Fruit fly (Drosophila melanogaster): ENCODE measurements around the gene Esyt2.

DNA sequence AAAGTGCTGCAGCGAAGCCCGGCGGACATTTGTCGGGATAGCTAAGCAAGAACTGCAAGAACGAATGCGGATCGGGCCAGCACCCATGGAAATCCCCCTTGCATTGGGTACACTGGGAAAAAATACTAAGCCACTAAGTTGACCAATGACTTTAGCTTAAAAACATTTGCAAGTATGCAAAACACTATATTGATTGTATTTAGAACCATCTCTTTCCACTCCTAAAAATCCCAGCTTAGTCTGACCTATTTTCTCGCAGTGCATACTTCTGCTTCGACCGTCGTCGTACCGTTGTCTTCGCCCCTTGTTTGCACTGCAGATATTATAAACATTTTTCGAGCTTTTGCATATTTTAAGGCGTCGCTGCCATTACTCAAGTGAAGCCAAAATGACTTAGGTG lies 48.4 kb upstream of the Esyt2 start:
- TF ChIP-seq pad (GFP tag; optimal IDR thresholded peaks at IDR 0.05) = no peak
- no peak for TF ChIP-seq tj (GFP tag; optimal IDR thresholded peaks at IDR 0.05)
- no peak for TF ChIP-seq Mnt (GFP tag; optimal IDR thresholded peaks at IDR 0.05)
- TF ChIP-seq cic (GFP tag; optimal IDR thresholded peaks at IDR 0.05) = no peak
- TF ChIP-seq bab1 (GFP tag; optimal IDR thresholded peaks at IDR 0.05) = no peak
- TF ChIP-seq CG33017 (tag; optimal IDR thresholded peaks at IDR 0.05) = no peak
- no peak for TF ChIP-seq cnc (optimal IDR thresholded peaks at IDR 0.05)
- TF ChIP-seq CG12768 (GFP tag; optimal IDR thresholded peaks at IDR 0.05) = no peak
- TF ChIP-seq CG7101 (tag; optimal IDR thresholded peaks at IDR 0.05) = no peak
- no peak for TF ChIP-seq kay (GFP tag; ENCODE audit: borderline replicate concordance)
